Worm (Caenorhabditis elegans) whole organism, late embryonic: ENCODE data around the gene F36H5.13.

Experiments
- F13H6.1 ChIP-seq: sonication (generic microtip); optimal IDR thresholded peaks from 2 replicates; lab custom pipeline; 2016; ENCODE audit warnings: missing genetic modification characterization, missing compliant biosample characterization
- K09A11.1 ChIP-seq: sonication (generic microtip); optimal IDR thresholded peaks from 2 replicates; lab custom pipeline; 2017; ENCODE audit warnings: antibody characterized with exemption, mild to moderate bottlenecking, missing genetic modification characterization, missing compliant biosample characterization; ENCODE audit not compliant: insufficient read depth
- ama-1 ChIP-seq: fragments of 150-350 bp; optimal IDR thresholded peaks from 2 replicates; lab custom pipeline; 2014
- fax-1 ChIP-seq: sonication (generic microtip); optimal IDR thresholded peaks from 2 replicates; lab custom pipeline; 2016; ENCODE audit warnings: missing genotype, missing genetic modification characterization, missing compliant biosample characterization
- fkh-10 ChIP-seq: fragments of 150-350 bp; optimal IDR thresholded peaks from 2 replicates; lab custom pipeline; 2014; ENCODE audit warnings: missing biosample characterization, missing genetic modification reagents, missing genetic modification characterization
- nfya-1 ChIP-seq: sonication (generic microtip); optimal IDR thresholded peaks from 2 replicates; lab custom pipeline; 2017; ENCODE audit warnings: missing genetic modification characterization, mild to moderate bottlenecking, missing compliant biosample characterization, antibody characterized with exemption, moderate library complexity
- nhr-11 ChIP-seq: fragments of 150-350 bp; optimal IDR thresholded peaks from 2 replicates; lab custom pipeline; 2014; ENCODE audit warnings: missing biosample characterization, missing genetic modification characterization
- ttx-3 ChIP-seq: sonication (generic microtip); optimal IDR thresholded peaks from 2 replicates; lab custom pipeline; 2016; ENCODE audit warnings: missing genetic modification reagents, missing genetic modification characterization, missing compliant biosample characterization
- unc-3 ChIP-seq, 2 experiments: fragments of 200-800 bp in 1 of 2; sonication (Bioruptor generic) in 1 of 2; sonication (generic microtip) in 1 of 2; conservative IDR thresholded peaks in 1 of 2; optimal IDR thresholded peaks in 1 of 2; 2 replicates each; pipeline versions ENCODE4 v1.3.6 to Lab custom; 2016 to 2022; ENCODE audit warnings: missing compliant biosample characterization in 2 of 2, missing genetic modification characterization in 2 of 2, missing genetic modification reagents in 1 of 2
- unc-55 ChIP-seq: sonication (generic microtip); optimal IDR thresholded peaks from 2 replicates; lab custom pipeline; 2017; ENCODE audit warnings: missing biosample characterization, missing genetic modification reagents, missing genetic modification characterization

DNA sequence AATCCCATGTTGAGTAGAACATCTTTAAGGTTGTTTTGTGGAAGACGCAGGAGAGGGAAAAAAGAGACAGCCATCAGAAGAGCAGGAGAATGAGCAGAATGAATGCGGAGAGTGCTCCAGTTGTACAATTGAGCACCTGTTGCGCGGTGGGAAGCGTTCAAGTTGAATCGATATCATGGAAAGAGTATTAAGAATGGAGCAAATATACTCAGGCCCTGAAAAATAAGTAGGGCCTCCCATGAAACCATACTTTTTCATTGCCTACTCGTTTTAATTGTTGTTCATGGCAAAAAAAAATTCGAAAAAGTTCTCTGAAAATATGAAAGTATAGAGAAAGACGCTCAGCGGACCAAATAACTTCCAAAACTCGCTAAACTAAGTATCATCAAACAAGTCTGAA is 31.2 kb downstream of the F36H5.13 start, which contains the start of gene fbxb-48:
- TF ChIP-seq nhr-11 (tag; lab: Kevin White, UChicago) (no peak), ttx-3 (tag; lab: Kevin White, UChicago) (no peak), fax-1 (tag; lab: Kevin White, UChicago) (no peak), F13H6.1 (tag; lab: Kevin White, UChicago) (no peak), fkh-10 (GFP tag; lab: Kevin White, UChicago) (no peak), K09A11.1 (tag; lab: Kevin White, UChicago) (no peak), ama-1 (no peak), unc-3 (GFP tag; conservative IDR thresholded peaks at IDR 0.05; lab: Robert Waterston, UW) (no peak), unc-3 (tag; optimal IDR thresholded peaks at IDR 0.05; lab: Kevin White, UChicago) (no peak), nfya-1 (tag; lab: Kevin White, UChicago) (no peak), unc-55 (GFP tag; lab: Kevin White, UChicago) (no peak)
